Worm (Caenorhabditis elegans): ENCODE results near the gene R11D1.12.

ce11 chrV:12744979-12745378, 19.2 kb upstream of the R11D1.12 start, which contains the start of gene C15C8.7:
- TF ChIP-seq ama-1 (optimal IDR thresholded peaks at IDR 0.05) (no peak), unc-130 (tag; optimal IDR thresholded peaks at IDR 0.05) (no peak), zag-1 (tag; optimal IDR thresholded peaks at IDR 0.05) (no peak), nhr-11 (tag; optimal IDR thresholded peaks at IDR 0.05) (no peak), nhr-237 (tag; optimal IDR thresholded peaks at IDR 0.05) (no peak), fos-1 (tag; optimal IDR thresholded peaks at IDR 0.05) (no peak), blmp-1 (tag; optimal IDR thresholded peaks at IDR 0.05) (no peak), pax-3 (tag; optimal IDR thresholded peaks at IDR 0.05) (no peak), ceh-63 (GFP tag; optimal IDR thresholded peaks at IDR 0.05) (no peak), rnt-1 (tag; optimal IDR thresholded peaks at IDR 0.05) (no peak), unc-30 (tag; optimal IDR thresholded peaks at IDR 0.05) (no peak), aly-2 (tag; optimal IDR thresholded peaks at IDR 0.05) (no peak)

Data from whole organism, L1 larva.